Worm (Caenorhabditis elegans): ENCODE results near the gene pck-1.

ce11 chrIII:21276-21675 is 44.8 kb downstream of the pck-1 start:
- TF ChIP-seq pha-4 (tag; optimal IDR thresholded peaks at IDR 0.05) (no peak), ZK546.5 (tag; optimal IDR thresholded peaks at IDR 0.05) (no peak), nhr-77 (tag; optimal IDR thresholded peaks at IDR 0.05) (no peak), elt-1 (tag; optimal IDR thresholded peaks at IDR 0.05) (no peak), ztf-4 (tag; optimal IDR thresholded peaks at IDR 0.05) (no peak), R02D3.7 (tag; optimal IDR thresholded peaks at IDR 0.05) (no peak), lsy-12 (tag; optimal IDR thresholded peaks at IDR 0.05) (no peak), elt-3 (tag; optimal IDR thresholded peaks at IDR 0.05) (no peak), sea-2 (GFP tag; optimal IDR thresholded peaks at IDR 0.05) (no peak), daf-12 (tag; optimal IDR thresholded peaks at IDR 0.05) (no peak)

Data from whole organism, L3 larva.